Fruit fly (Drosophila melanogaster) whole organism, prepupa: ENCODE data around the gene CG33268.

Experiments used
- CG6808 ChIP-seq: fragments of 200-800 bp; sonication (Bioruptor generic); optimal IDR thresholded peaks from 3 replicates; lab custom pipeline; 2017; ENCODE audit warnings: missing biosample characterization, missing genetic modification characterization, mild to moderate bottlenecking, moderate library complexity, missing genetic modification reagents
- Eip78C ChIP-seq: fragments of 200-800 bp; sonication (Bioruptor generic); peaks from one replicate; lab custom pipeline; 2016; ENCODE audit warnings: missing biosample characterization, missing genetic modification characterization
- Hr39 ChIP-seq: fragments of 200-800 bp; sonication (Bioruptor generic); optimal IDR thresholded peaks from 2 replicates; lab custom pipeline; 2016; ENCODE audit warnings: missing biosample characterization, missing genetic modification characterization
- fd59A ChIP-seq: fragments of 200-800 bp; sonication (Bioruptor generic); optimal IDR thresholded peaks from 2 replicates; lab custom pipeline; 2017; ENCODE audit warnings: missing biosample characterization, mild to moderate bottlenecking, missing genetic modification characterization, missing genetic modification reagents
- fd85E ChIP-seq: fragments of 200-800 bp; sonication (Bioruptor generic); optimal IDR thresholded peaks from 3 replicates; lab custom pipeline; 2016; ENCODE audit warnings: missing biosample characterization, missing genetic modification characterization
- pdm3 ChIP-seq: fragments of 200-800 bp; sonication (Bioruptor generic); optimal IDR thresholded peaks from 3 replicates; lab custom pipeline; 2016; ENCODE audit warnings: missing biosample characterization, missing genetic modification characterization

DNA sequence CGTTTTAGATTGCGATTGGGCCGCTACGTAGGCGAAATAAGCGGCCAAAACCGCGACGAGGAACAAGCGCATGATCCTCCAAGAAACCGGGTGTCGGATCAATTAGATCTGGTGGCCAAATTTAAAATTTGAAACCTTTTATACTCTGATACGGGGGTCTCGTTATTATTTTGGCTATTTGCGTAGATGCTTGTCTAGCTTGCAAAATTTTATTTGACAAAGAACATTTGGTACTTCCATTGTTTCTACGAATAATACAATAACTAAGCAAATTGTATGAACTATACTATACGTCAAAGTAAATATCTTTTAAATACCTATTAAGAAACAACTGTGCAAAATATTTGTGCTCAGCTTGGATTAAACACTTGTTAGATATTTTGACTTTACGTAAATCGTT, 29.0 kb upstream of the CG33268 start, which contains the start of gene Muc68Ca:
- TF ChIP-seq Hr39 (GFP tag; lab: Kevin White, UChicago) (no peak), pdm3 (GFP tag; lab: Kevin White, UChicago) (no peak), Eip78C (no peak), CG6808 (GFP tag; lab: Kevin White, UChicago) (no peak), fd59A (GFP tag; lab: Kevin White, UChicago) (no peak), fd85E (GFP tag; lab: Kevin White, UChicago) (no peak)
